Worm (Caenorhabditis elegans) whole organism, midembryonic: Measurements from ENCODE around the gene lin-13.

ENCODE experiments used
- T22C8.4 ChIP-seq: fragments of 200-800 bp; sonication (Bioruptor generic); IDR thresholded peaks from 2 replicates; pipeline ENCODE4 v1.3.6; 2022; ENCODE audit warnings: missing genetic modification characterization, missing compliant biosample characterization
- cog-1 ChIP-seq: sonication (generic microtip); optimal IDR thresholded peaks from 2 replicates; lab custom pipeline; 2016; ENCODE audit warnings: missing genetic modification characterization, missing compliant biosample characterization
- flt-1 ChIP-seq: fragments of 200-800 bp; sonication (Bioruptor generic); IDR thresholded peaks from 2 replicates; pipeline ENCODE4 v1.3.6; 2022; ENCODE audit warnings: missing genetic modification characterization, missing compliant biosample characterization
- ztf-23 ChIP-seq: fragments of 200-800 bp; sonication (Bioruptor generic); IDR thresholded peaks from 2 replicates; pipeline ENCODE4 v1.3.6; 2022; ENCODE audit warnings: missing genetic modification reagents, missing genetic modification characterization, missing compliant biosample characterization

DNA sequence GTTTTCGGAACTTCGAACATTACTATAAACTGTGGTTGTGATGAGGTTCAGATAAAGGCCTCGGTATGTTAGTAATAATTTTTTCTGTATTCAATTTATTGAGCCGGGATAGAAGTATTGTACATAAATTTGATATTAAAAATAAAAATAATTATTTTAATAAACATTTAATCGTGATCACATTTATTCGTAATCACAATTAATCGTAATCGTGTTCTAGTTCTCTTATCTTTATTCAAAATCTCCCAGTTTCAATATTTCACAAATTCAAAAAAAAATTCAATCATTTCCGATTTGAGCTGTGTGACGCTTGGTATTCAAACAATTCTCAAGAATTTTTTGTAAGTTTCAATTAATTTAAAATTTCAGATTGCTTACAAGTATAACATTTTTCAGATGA is 47.3 kb downstream of the lin-13 start, which contains the start of gene lido-18:
- TF ChIP-seq flt-1 = no peak
- TF ChIP-seq T22C8.4 (GFP tag; lab: Robert Waterston, UW) = no peak
- TF ChIP-seq ztf-23 (GFP tag; lab: Robert Waterston, UW) = no peak
- TF ChIP-seq cog-1 (tag; lab: Kevin White, UChicago) = no peak
